Worm (Caenorhabditis elegans) whole organism, dauer: ENCODE measurements around the gene srx-76.

ENCODE experiments used
- unc-62 ChIP-seq: sonication (generic microtip); optimal IDR thresholded peaks from 2 replicates; lab custom pipeline; 2017; ENCODE audit warnings: missing biosample characterization, missing genetic modification reagents, missing genetic modification characterization

srx-76 gene

DNA sequence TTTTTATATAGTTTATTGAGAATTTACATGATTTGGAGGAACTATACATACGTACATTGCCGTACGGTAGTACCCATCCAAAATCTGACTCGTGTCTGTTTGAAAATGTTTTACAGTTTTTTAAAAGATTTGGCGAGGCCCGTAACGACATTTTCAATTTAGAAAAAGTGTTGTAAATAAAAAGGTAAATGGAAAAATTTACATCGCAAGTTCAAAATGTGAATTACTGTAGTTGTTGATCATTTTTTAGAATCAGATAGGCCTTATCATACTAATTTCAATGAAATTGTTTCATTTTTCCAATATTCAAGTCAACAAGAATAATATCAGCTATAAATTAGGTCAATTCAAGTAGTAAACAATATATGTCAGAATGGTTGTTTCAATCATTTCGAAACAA is 28.8 kb upstream of the srx-76 start, which contains the start of gene R13H4.6:
TSS of gene R13H4.6 (plus strand) at position 301 of the 400 bp plus-strand sequence.
- TF ChIP-seq unc-62 (GFP tag; lab: Kevin White, UChicago) = no peak

DNA sequence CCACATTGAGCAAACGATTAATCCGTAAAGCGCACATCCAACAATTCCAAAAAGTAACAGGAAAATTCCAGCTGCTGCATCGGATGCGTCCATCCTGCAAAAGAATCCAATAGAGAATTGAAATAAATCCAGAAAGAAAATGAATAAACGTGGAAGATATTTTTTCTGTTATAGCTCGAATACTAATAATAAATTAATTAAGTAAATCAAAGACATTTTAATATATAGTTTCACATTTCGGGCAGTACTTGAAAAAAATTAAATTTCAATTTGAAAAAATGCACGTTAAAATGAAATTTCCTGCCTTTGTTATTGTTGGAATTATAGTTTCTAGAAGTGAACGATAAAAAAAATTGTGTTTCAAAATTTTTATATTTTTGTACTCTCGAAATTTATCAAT is 23.5 kb upstream of the srx-76 start, which contains the start of gene R13H4.7:
TSS of gene R13H4.7 (minus strand) at position 101 of the 400 bp plus-strand sequence.
- TF ChIP-seq unc-62 (GFP tag; lab: Kevin White, UChicago) = no peak

DNA sequence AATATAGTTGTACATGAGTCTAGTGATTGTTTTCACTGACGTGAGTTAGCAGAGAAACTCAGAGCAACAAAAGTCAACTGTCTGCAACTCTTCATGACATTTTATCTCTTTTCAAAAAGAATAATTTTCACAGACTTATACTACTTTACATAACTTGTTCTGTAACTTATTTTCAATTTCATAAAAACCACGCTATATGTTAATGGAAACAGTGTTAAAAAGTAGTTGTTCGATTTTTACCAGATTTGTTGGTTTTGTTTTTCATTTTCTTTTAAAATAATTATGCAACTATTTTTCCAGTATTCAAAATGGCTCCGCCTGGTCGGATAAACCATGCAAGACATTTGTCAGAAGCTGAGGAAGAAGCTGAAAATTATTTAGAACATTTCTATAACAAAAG is 16.6 kb upstream of the srx-76 start, which contains the start of gene sulp-4:
TSS of gene sulp-4 (plus strand) at position 301 of the 400 bp plus-strand sequence.
- TF ChIP-seq unc-62 (GFP tag; lab: Kevin White, UChicago) = no peak

DNA sequence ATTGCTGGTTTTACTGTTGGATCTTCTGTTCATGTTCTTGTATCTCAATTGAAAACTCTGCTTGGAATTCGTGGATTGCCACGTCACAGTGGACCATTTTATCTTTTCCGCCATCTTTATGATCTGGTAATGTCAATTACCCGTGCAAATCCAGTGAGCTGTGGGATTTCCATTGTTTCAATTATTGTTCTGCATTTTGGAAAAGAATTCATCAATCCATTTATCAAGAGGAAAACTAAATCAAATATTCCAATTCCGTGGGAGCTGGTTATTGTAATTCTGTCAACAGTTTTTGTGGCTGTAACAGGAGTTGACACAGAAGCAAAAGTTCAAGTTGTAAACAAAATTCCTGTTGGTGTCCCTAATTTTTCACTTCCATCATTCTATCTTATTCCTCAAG is 15.0 kb upstream of the srx-76 start:
- no peak for TF ChIP-seq unc-62 (GFP tag; lab: Kevin White, UChicago)

DNA sequence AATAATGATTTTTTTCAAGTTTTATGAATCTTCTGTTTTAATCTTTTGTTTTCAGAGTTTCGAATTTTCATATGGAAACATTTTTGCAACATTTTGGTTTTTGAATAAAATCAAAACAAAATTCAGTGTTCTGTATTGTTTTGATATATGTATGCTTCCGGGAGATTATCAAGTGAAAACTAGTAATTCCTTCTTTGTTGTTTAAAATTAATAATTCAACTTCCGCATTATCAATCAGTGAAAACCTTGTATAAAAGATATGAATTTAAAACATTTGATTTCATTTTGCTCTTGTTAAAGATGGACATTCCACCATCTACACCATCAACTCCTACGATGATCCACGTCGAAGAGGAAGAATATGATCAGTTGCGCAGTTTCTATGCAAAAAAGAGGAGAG is 11.9 kb upstream of the srx-76 start, which contains the start of gene sulp-5:
TSS of gene sulp-5 (plus strand) at position 301 of the 400 bp plus-strand sequence.
- no peak for TF ChIP-seq unc-62 (GFP tag; lab: Kevin White, UChicago)

DNA sequence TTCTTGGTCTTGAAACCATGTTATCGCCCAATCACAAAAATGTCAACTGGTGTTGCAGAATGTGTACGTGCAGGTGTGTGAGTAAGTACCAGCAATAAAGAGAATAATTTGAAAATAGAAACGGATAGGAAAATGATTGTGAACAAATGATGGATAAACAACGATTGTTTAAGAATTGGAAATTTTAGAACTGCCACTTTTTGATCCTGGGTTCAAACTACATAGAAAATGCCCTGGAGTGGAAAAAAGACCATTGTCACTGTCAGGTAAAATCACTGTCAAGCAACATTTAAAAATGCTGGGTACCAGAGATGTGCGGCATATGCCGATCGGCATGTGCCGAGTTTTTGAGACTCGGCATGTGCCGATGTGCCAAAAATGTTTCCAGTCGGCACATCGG is 8.4 kb upstream of the srx-76 start:
- no peak for TF ChIP-seq unc-62 (GFP tag; lab: Kevin White, UChicago)

DNA sequence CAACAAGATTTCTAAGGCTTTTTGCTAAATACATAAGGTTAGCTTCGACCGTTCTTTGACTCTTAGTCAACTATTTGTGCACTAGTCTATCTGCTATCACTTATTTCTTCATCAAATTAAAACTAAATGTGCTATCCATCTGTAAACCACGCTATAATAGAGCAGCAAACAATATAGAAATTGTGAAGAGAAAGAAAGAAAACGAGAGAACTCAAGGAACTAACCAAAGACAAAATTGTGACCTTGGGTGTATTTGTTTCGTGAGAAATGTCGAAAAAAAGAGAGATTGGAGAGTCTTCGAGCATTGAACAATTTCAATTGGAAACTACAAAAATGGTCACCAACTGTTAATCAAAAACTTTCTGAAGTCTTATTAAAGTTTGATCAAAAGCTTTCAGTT is 6.5 kb upstream of the srx-76 start:
- no peak for TF ChIP-seq unc-62 (GFP tag; lab: Kevin White, UChicago)

DNA sequence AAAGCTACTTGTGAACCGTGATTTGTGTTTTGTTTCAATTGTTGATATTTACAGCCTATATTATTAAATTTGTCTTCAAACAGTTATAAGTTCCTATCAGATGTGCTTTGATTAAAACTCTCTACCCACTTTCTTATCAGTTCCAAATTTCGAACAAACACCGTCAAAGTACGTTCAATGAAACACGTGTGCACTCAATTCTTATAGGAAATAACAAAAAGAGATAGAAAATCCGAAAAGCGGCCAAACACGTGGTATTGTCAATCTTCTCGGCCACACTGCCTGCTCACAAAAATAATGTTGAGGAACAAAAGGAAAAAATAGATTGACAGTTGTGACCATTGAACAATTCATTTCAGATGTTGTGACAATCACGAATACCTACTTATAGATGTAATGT is 5.7 kb upstream of the srx-76 start:
- no peak for TF ChIP-seq unc-62 (GFP tag; lab: Kevin White, UChicago)

DNA sequence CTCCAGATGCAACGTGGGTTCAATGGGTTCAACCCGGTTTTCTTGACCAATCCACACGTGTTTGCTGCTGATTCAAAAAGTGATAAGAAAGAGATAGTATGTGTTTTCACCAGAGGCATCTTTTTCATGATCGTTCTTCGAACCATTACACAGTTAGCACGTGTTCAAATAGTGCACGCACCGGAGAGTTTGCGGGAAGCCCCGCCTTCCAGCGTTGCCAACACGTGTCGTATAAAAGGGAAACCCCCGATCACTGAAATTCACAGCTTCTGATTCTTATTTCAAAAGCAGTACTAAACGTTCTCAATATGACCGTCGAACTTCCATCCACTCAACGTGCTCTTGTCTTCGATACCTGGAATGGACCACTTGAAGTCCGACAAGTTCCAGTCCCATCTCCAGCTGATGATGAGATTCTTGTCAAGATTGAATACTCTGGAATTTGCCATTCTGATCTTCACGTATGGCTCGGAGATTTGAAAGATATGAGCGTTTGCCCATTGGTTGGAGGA is 3.6 kb upstream of the srx-76 start, which contains the start of gene adh-1:
TSS of gene adh-1 (plus strand) at position 261 of the 512 bp plus-strand sequence.
- TF ChIP-seq unc-62 (GFP tag; lab: Kevin White, UChicago) = no peak

DNA sequence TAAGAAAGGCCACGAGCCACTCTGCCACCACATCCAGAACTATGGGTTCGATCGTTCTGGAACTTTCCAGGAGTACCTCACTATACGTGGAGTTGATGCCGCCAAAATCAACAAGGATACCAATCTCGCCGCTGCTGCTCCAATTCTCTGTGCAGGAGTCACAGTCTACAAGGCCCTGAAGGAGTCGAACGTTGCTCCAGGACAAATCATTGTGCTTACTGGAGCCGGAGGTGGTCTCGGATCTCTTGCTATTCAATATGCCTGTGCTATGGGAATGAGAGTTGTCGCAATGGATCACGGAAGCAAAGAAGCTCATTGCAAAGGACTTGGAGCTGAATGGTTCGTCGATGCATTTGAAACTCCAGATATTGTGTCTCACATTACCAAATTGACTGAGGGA is 3.0 kb upstream of the srx-76 start:
- no peak for TF ChIP-seq unc-62 (GFP tag; lab: Kevin White, UChicago)

DNA sequence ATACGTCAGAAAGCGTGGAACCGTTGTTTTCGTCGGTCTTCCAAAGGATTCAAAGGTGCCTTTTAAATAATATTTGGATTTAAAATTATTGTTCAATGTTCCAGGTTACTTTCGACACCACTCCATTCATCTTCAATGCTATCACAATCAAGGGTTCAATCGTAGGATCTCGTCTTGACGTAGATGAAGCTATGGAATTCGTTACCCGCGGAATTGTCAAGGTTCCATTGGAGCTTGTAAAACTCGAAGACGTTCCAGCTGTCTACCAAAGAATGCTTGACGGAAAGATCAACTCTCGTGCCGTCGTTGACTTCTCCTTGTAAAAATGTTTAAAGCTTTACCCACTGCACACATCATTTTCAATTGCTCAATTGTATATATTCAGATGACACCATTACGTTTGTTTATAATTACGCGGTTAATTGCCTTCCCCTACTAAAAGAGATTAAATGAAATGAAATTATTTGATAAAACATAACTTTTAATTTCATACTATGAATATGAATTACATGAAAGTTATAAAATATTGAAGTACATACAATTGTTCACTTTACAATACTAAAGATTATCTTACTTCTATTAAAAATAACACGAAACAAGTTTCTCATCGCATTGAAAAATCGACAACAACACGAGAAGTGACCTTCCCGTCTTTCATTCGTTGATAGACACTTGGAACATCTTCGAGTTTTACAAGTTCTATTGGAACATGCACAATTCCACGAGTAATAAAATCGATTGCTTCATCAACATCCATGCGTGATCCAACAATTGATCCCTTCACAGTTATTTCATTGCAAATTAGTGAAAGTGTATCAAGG is 2.3 kb upstream of the srx-76 start:
- TF ChIP-seq unc-62 (GFP tag; lab: Kevin White, UChicago) = no peak

DNA sequence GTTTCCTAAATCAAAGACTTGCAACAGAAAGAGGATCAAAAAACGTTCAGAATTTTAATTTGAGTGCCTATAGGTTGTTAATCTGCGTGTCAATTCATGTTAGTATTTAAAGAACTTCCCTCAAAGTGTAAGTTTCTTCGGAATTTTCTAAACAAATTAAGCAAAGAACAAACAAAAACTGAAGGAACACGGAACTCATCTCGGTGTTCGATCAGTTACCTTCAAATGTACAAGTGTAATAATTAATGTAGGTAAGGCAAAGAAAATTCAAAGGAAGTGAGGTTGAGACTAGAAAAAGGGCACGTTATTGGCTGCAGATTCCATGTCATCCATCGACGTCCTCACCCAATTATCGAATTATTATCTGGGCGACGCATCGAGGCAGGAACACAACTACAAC is 2.4 kb downstream of the srx-76 start, which contains the start of gene K12G11.6:
TSS of gene K12G11.6 (plus strand) at position 357 of the 400 bp plus-strand sequence.
- no peak for TF ChIP-seq unc-62 (GFP tag; lab: Kevin White, UChicago)

DNA sequence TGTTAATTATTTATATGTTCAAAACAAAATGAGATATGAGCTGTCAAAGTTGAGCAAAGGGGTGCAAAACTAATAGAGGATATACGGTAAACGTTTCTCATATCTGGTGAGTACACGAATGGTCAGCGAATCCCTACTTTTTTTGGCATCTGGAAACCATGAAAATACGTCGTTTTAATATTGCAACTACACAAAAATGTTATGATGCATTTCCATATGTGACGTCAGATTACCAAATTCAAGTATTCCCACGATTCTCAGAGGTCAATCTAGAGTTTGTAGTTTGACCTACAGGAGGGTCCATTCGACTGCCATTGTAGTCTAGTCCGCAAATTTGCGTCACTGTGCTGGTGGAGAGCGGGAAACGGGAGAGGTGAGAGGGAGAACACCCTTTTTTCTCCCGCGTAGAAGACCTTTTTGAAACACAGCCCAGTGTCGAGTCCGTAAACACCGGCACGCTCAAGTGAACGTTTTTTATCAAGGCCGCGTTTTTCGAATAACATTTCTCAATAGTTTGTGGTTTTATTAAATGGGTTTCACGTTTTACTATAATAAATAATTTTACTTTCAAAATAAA is 4.8 kb downstream of the srx-76 start:
- no peak for TF ChIP-seq unc-62 (GFP tag; lab: Kevin White, UChicago)

DNA sequence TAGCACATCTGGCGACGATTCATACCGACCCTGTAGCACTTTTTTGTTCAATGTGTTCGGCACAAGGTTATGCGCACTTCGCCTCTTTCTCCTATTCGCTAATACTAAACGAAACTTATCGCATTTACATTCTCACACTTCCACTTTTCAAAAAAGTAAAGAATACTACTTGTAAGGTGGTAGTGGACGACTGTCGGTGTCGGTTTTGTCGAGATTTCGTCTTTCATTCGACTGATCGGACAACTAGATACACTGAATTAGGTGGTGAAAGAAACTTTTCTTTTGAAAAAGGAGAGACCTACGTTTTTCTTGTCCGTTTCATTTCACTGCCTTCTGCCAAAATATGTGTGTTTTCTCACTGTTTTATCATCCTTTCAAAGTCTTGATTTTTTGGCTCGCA is 6.0 kb downstream of the srx-76 start:
- TF ChIP-seq unc-62 (GFP tag; lab: Kevin White, UChicago) = no peak

DNA sequence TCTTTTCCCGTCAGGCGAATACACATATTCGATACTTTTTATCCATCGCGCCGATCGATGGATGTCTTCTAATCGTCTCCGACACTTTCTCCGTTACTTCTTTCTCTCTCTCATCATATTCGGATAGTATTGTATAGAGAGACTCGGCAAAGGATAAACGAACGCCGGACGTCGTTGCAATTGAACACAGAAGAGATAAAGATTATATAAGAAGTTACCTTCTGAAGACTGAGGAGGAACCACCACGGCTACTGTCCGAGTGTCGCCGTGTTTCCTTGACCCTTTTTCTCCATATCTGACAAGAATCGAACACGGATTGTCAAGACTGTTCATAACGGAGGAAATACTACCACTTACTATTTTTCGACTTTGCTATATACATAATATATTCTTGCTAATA is 7.5 kb downstream of the srx-76 start, which contains the start of gene sma-1:
TSS of gene sma-1 (plus strand) at position 301 of the 400 bp plus-strand sequence.
- TF ChIP-seq unc-62 (GFP tag; lab: Kevin White, UChicago) = no peak

DNA sequence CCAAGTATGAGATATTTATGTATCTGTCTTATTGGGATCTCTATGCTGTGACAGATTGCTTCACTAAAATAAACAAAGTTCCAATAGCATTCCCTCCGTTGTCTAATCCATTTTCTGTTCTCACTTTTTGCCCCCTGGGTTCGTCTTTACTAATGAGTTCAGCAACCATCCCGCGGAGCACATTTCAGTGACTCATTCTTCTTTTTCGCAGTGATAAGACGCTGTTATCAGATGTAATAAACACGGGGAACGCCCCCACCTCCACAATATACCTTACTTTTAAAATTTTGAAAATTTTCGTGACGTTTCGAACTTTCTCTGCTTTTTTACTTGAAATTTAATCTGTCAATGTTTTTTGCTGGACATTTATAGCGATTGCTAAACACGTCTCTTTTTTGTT is 8.5 kb downstream of the srx-76 start:
- no peak for TF ChIP-seq unc-62 (GFP tag; lab: Kevin White, UChicago)
